Fruit fly (Drosophila melanogaster) whole organism, pupa: ENCODE data around the gene abd-A.

Source experiments
- CG10348 ChIP-seq: fragments of 200-800 bp; sonication (Bioruptor generic); IDR thresholded peaks from 2 replicates; pipeline ENCODE4 v1.3.6; 2022; ENCODE audit warnings: missing biosample characterization, missing genetic modification characterization
- CG12605 ChIP-seq: fragments of 200-800 bp; sonication (Bioruptor generic); IDR thresholded peaks from 2 replicates; pipeline ENCODE4 v1.3.6; 2022; ENCODE audit warnings: missing biosample characterization, missing genetic modification characterization
- CG13204 ChIP-seq: fragments of 200-800 bp; sonication (Bioruptor generic); optimal IDR thresholded peaks from 2 replicates; lab custom pipeline; 2018; ENCODE audit warnings: missing biosample characterization, mild to moderate bottlenecking, missing genetic modification characterization, moderate library complexity
- CG14655 ChIP-seq: fragments of 200-800 bp; sonication (Bioruptor generic); optimal IDR thresholded peaks from 3 replicates; lab custom pipeline; 2017; ENCODE audit warnings: mild to moderate bottlenecking, missing biosample characterization, missing genetic modification reagents, missing genetic modification characterization
- CG15710 ChIP-seq: fragments of 200-800 bp; sonication (Bioruptor generic); optimal IDR thresholded peaks from 2 replicates; lab custom pipeline; 2018; ENCODE audit warnings: missing biosample characterization, mild to moderate bottlenecking, missing genetic modification characterization, moderate library complexity
- CG17806 ChIP-seq: fragments of 200-800 bp; sonication (Bioruptor generic); optimal IDR thresholded peaks from 2 replicates; lab custom pipeline; 2018; ENCODE audit warnings: missing biosample characterization, mild to moderate bottlenecking, missing genetic modification characterization, moderate library complexity
- CG32121 ChIP-seq: fragments of 200-800 bp; sonication (Bioruptor generic); IDR thresholded peaks from 2 replicates; pipeline ENCODE4 v1.3.6; 2022; ENCODE audit warnings: missing biosample characterization, missing genetic modification characterization
- CG34367 ChIP-seq: fragments of 200-800 bp; sonication (Bioruptor generic); optimal IDR thresholded peaks from 2 replicates; lab custom pipeline; 2018; ENCODE audit warnings: missing biosample characterization, mild to moderate bottlenecking, missing genetic modification characterization
- CG4496 ChIP-seq: fragments of 200-800 bp; sonication (Bioruptor generic); IDR thresholded peaks from 3 replicates; pipeline ENCODE4 v1.3.6; 2022; ENCODE audit warnings: missing biosample characterization, missing genetic modification characterization
- CG8159 ChIP-seq: fragments of 200-800 bp; sonication (Bioruptor generic); optimal IDR thresholded peaks from 3 replicates; lab custom pipeline; 2018; ENCODE audit warnings: missing biosample characterization, mild to moderate bottlenecking, missing genetic modification characterization, moderate library complexity
- CG8301 ChIP-seq: fragments of 200-800 bp; sonication (Bioruptor generic); optimal IDR thresholded peaks from 2 replicates; lab custom pipeline; 2018; ENCODE audit warnings: missing biosample characterization, mild to moderate bottlenecking, missing genetic modification characterization
- CG9948 ChIP-seq: fragments of 200-800 bp; sonication (Bioruptor generic); optimal IDR thresholded peaks from 2 replicates; lab custom pipeline; 2018; ENCODE audit warnings: missing biosample characterization, mild to moderate bottlenecking, missing genetic modification characterization, moderate library complexity
- D1 ChIP-seq: fragments of 200-800 bp; sonication (Bioruptor generic); optimal IDR thresholded peaks from 2 replicates; lab custom pipeline; 2018; ENCODE audit warnings: missing biosample characterization, mild to moderate bottlenecking, missing genetic modification characterization, moderate library complexity
- EcR ChIP-seq: fragments of 200-800 bp; sonication (Bioruptor generic); optimal IDR thresholded peaks from 3 replicates; lab custom pipeline; 2019; ENCODE audit warnings: missing biosample characterization, missing genetic modification characterization, mild to moderate bottlenecking, moderate library complexity, missing genetic modification reagents
- Ets98B ChIP-seq: fragments of 200-800 bp; sonication (Bioruptor generic); IDR thresholded peaks from 2 replicates; pipeline ENCODE4 v1.3.6; 2022; ENCODE audit warnings: missing biosample characterization, missing genetic modification characterization
- Pif1A ChIP-seq: fragments of 200-800 bp; sonication (Bioruptor generic); optimal IDR thresholded peaks from 3 replicates; lab custom pipeline; 2016; ENCODE audit warnings: missing biosample characterization, missing genetic modification characterization
- Pif1B ChIP-seq: fragments of 200-800 bp; sonication (Bioruptor generic); optimal IDR thresholded peaks from 3 replicates; lab custom pipeline; 2016; ENCODE audit warnings: missing biosample characterization, missing genetic modification characterization
- Snoo ChIP-seq: fragments of 200-800 bp; sonication (Bioruptor generic); optimal IDR thresholded peaks from 3 replicates; lab custom pipeline; 2017; ENCODE audit warnings: missing biosample characterization, mild to moderate bottlenecking, missing genetic modification characterization, inconsistent platforms
- fd96Ca ChIP-seq: fragments of 200-800 bp; sonication (Bioruptor generic); IDR thresholded peaks from 3 replicates; pipeline ENCODE4 v1.3.6; 2022; ENCODE audit warnings: missing biosample characterization, missing genetic modification characterization
- gl ChIP-seq: fragments of 200-800 bp; sonication (Bioruptor generic); optimal IDR thresholded peaks from 2 replicates; lab custom pipeline; 2018; ENCODE audit warnings: missing biosample characterization, mild to moderate bottlenecking, missing genetic modification characterization
- rn ChIP-seq: fragments of 200-800 bp; sonication (Bioruptor generic); IDR thresholded peaks from 2 replicates; pipeline ENCODE4 v1.3.6; 2022; ENCODE audit warnings: missing biosample characterization, missing genetic modification characterization

Gene abd-A

dm6 chr3R:16855850-16856249 lies 26.0 kb upstream of the abd-A start:
- TF ChIP-seq CG9948 (tag; lab: Kevin White, UChicago) (no peak), rn (GFP tag; lab: Robert Waterston, UW) (no peak), CG15710 (tag; lab: Kevin White, UChicago) (no peak), CG12605 (GFP tag; lab: Robert Waterston, UW) (no peak), CG13204 (no peak), Ets98B (no peak), Snoo (tag; lab: Kevin White, UChicago) (no peak), CG32121 (no peak), CG34367 (tag; lab: Kevin White, UChicago) (no peak), CG8159 (tag; lab: Kevin White, UChicago) (no peak), EcR (GFP tag; lab: Kevin White, UChicago) (no peak)

dm6 chr3R:16854505-16854904 lies 24.7 kb upstream of the abd-A start:
- TF ChIP-seq gl (tag; lab: Kevin White, UChicago) (no peak), CG13204 (no peak), rn (GFP tag; lab: Robert Waterston, UW) (no peak), D1 (tag; lab: Kevin White, UChicago) (no peak), Pif1A (GFP tag; lab: Kevin White, UChicago) (no peak), CG32121 (no peak), CG14655 (GFP tag; lab: Kevin White, UChicago) (no peak), fd96Ca (GFP tag; lab: Robert Waterston, UW) (no peak), CG9948 (tag; lab: Kevin White, UChicago) (no peak)

- TF ChIP-seq CG13204 (no peak), CG10348 (GFP tag; lab: Robert Waterston, UW) (no peak), EcR (GFP tag; lab: Kevin White, UChicago) (no peak), Pif1A (GFP tag; lab: Kevin White, UChicago) (no peak)
Observed at dm6 chr3R:16850688-16851491, 21.0 kb upstream of the abd-A start.

dm6 chr3R:16849839-16850238 lies 20.0 kb upstream of the abd-A start:
- TF ChIP-seq CG4496 (GFP tag; lab: Robert Waterston, UW): no peak
- no peak for TF ChIP-seq EcR (GFP tag; lab: Kevin White, UChicago)
- no peak for TF ChIP-seq CG17806
- TF ChIP-seq Pif1B (GFP tag; lab: Kevin White, UChicago): no peak
- no peak for TF ChIP-seq CG8301 (tag; lab: Kevin White, UChicago)
- no peak for TF ChIP-seq gl (tag; lab: Kevin White, UChicago)
- no peak for TF ChIP-seq CG10348 (GFP tag; lab: Robert Waterston, UW)
- no peak for TF ChIP-seq D1 (tag; lab: Kevin White, UChicago)
- TF ChIP-seq CG32121: no peak
- no peak for TF ChIP-seq CG14655 (GFP tag; lab: Kevin White, UChicago)
- no peak for TF ChIP-seq CG9948 (tag; lab: Kevin White, UChicago)
- no peak for TF ChIP-seq CG34367 (tag; lab: Kevin White, UChicago)
- TF ChIP-seq, all 21 proteins: peak for 0

dm6 chr3R:16848646-16849045 lies 18.8 kb upstream of the abd-A start:
- TF ChIP-seq D1 (tag; lab: Kevin White, UChicago): no peak
- no peak for TF ChIP-seq CG15710 (tag; lab: Kevin White, UChicago)
- TF ChIP-seq Pif1A (GFP tag; lab: Kevin White, UChicago): no peak
- TF ChIP-seq CG32121: no peak
- TF ChIP-seq fd96Ca (GFP tag; lab: Robert Waterston, UW): no peak

- peak; percentile 42; the same call in 1 of the 3 replicates for TF ChIP-seq fd96Ca (GFP tag; lab: Robert Waterston, UW)
- TF ChIP-seq CG4496 (GFP tag; lab: Robert Waterston, UW): 0 out of 3 replicates have a peak, but pooled peaks have one; percentile 20
- no peak; the same call in 1 of the 2 replicates for TF ChIP-seq CG32121
- no peak for TF ChIP-seq EcR (GFP tag; lab: Kevin White, UChicago)
- peak; percentile 23 for TF ChIP-seq CG13204
- TF ChIP-seq, all 21 proteins: peak for 3
Observed at dm6 chr3R:16847245-16847644, 17.4 kb upstream of the abd-A start.

- TF ChIP-seq Pif1B (GFP tag; lab: Kevin White, UChicago): no peak
- TF ChIP-seq CG34367 (tag; lab: Kevin White, UChicago): no peak
- TF ChIP-seq CG9948 (tag; lab: Kevin White, UChicago): no peak
- TF ChIP-seq Pif1A (GFP tag; lab: Kevin White, UChicago): no peak
- no peak for TF ChIP-seq CG10348 (GFP tag; lab: Robert Waterston, UW)
- no peak for TF ChIP-seq EcR (GFP tag; lab: Kevin White, UChicago)
- TF ChIP-seq Ets98B: no peak
- no peak for TF ChIP-seq CG13204
- no peak for TF ChIP-seq CG14655 (GFP tag; lab: Kevin White, UChicago)
- no peak for TF ChIP-seq CG32121
- no peak for TF ChIP-seq CG8159 (tag; lab: Kevin White, UChicago)
- no peak for TF ChIP-seq rn (GFP tag; lab: Robert Waterston, UW)
- no peak for TF ChIP-seq CG15710 (tag; lab: Kevin White, UChicago)
Observed at dm6 chr3R:16843472-16843871, 13.6 kb upstream of the abd-A start.
